Fruit fly (Drosophila melanogaster) whole organism, embryonic: Measurements from ENCODE around the gene Lcp65Ad.

Source experiments
- ATbp ChIP-seq: fragments of 200-800 bp; sonication (Bioruptor generic); optimal IDR thresholded peaks from 2 replicates; lab custom pipeline; 2017; ENCODE audit warnings: missing biosample characterization, mild to moderate bottlenecking, missing genetic modification characterization, missing genetic modification reagents
- Aef1 ChIP-seq: fragments of 200-800 bp; sonication (Bioruptor generic); IDR thresholded peaks from 3 replicates; pipeline ENCODE4 v1.3.6; 2022; ENCODE audit warnings: missing biosample characterization, missing genetic modification characterization
- Antp ChIP-seq: fragments of 200-800 bp; sonication (Bioruptor generic); optimal IDR thresholded peaks from 3 replicates; lab custom pipeline; 2016; ENCODE audit warnings: missing biosample characterization, missing genetic modification characterization
- BEAF-32 ChIP-seq: fragments of 200-800 bp; sonication (Bioruptor generic); optimal IDR thresholded peaks from 3 replicates; lab custom pipeline; 2017; ENCODE audit warnings: missing biosample characterization, missing genetic modification characterization, mild to moderate bottlenecking, moderate library complexity, missing genetic modification reagents
- Bdp1 ChIP-seq: fragments of 200-800 bp; sonication (Bioruptor generic); optimal IDR thresholded peaks from 3 replicates; lab custom pipeline; 2016; ENCODE audit warnings: missing biosample characterization, missing genetic modification characterization
- CG10274 ChIP-seq: fragments of 200-800 bp; sonication (Bioruptor generic); optimal IDR thresholded peaks from 3 replicates; lab custom pipeline; 2017; ENCODE audit warnings: missing biosample characterization, mild to moderate bottlenecking, missing genetic modification characterization
- CG11398 ChIP-seq: fragments of 200-800 bp; sonication (Bioruptor generic); optimal IDR thresholded peaks from 2 replicates; lab custom pipeline; 2016; ENCODE audit warnings: missing biosample characterization, missing genetic modification characterization
- CG13624 ChIP-seq: fragments of 200-800 bp; sonication (Bioruptor generic); optimal IDR thresholded peaks from 2 replicates; lab custom pipeline; 2016; ENCODE audit warnings: missing biosample characterization, missing genetic modification characterization
- CG15011 ChIP-seq: fragments of 200-800 bp; sonication (Bioruptor generic); optimal IDR thresholded peaks from 3 replicates; lab custom pipeline; 2018; ENCODE audit warnings: missing biosample characterization, mild to moderate bottlenecking, missing genetic modification characterization
- CG1603 ChIP-seq: fragments of 200-800 bp; sonication (Bioruptor generic); optimal IDR thresholded peaks from 2 replicates; lab custom pipeline; 2019; ENCODE audit warnings: missing biosample characterization, mild to moderate bottlenecking, missing genetic modification characterization, moderate library complexity
- CG2712 ChIP-seq: fragments of 200-800 bp; optimal IDR thresholded peaks from 3 replicates; lab custom pipeline; 2019; ENCODE audit warnings: missing biosample characterization, mild to moderate bottlenecking, missing genetic modification characterization, moderate library complexity
- CG32772 ChIP-seq: fragments of 200-800 bp; sonication (Bioruptor generic); IDR thresholded peaks from 2 replicates; pipeline ENCODE4 v1.3.6; 2022; ENCODE audit warnings: missing biosample characterization, missing genetic modification characterization
- CG34224 ChIP-seq: fragments of 200-800 bp; sonication (Bioruptor generic); IDR thresholded peaks from 3 replicates; pipeline ENCODE4 v1.3.6; 2022; ENCODE audit warnings: missing biosample characterization, missing genetic modification characterization; ENCODE audit not compliant: partially characterized antibody
- CG34422 ChIP-seq: fragments of 200-800 bp; sonication (Bioruptor generic); IDR thresholded peaks from 3 replicates; pipeline ENCODE4 v1.3.6; 2022; ENCODE audit warnings: missing biosample characterization, missing genetic modification characterization
- CG3995 ChIP-seq: fragments of 200-800 bp; sonication (Bioruptor generic); optimal IDR thresholded peaks from 3 replicates; lab custom pipeline; 2016; ENCODE audit warnings: missing biosample characterization, missing genetic modification characterization
- CG4282 ChIP-seq: fragments of 200-800 bp; sonication (Bioruptor generic); optimal IDR thresholded peaks from 2 replicates; lab custom pipeline; 2016; ENCODE audit warnings: missing biosample characterization, missing genetic modification characterization
- CG4820 ChIP-seq: fragments of 200-800 bp; sonication (Bioruptor generic); optimal IDR thresholded peaks from 3 replicates; lab custom pipeline; 2016; ENCODE audit warnings: missing biosample characterization, missing genetic modification characterization
- CG6689 ChIP-seq: fragments of 200-800 bp; sonication (Bioruptor generic); IDR thresholded peaks from 2 replicates; pipeline ENCODE4 v1.3.6; 2022; ENCODE audit warnings: missing biosample characterization, missing genetic modification characterization
- CG8089 ChIP-seq: fragments of 200-800 bp; sonication (Bioruptor generic); optimal IDR thresholded peaks from 3 replicates; lab custom pipeline; 2016; ENCODE audit warnings: missing biosample characterization, missing genetic modification characterization
- CG8290 ChIP-seq, 3 experiments: fragments of 200-800 bp; sonication (Bioruptor generic); optimal IDR thresholded peaks; 2 replicates each; lab custom pipeline; 2016 to 2019; ENCODE audit warnings: missing biosample characterization in 3 of 3, missing genetic modification characterization in 3 of 3, mild to moderate bottlenecking in 2 of 3, moderate library complexity in 1 of 3
- CG9727 ChIP-seq: fragments of 200-800 bp; sonication (Bioruptor generic); optimal IDR thresholded peaks from 3 replicates; lab custom pipeline; 2017; ENCODE audit warnings: missing biosample characterization, mild to moderate bottlenecking, missing genetic modification characterization
- CrebB ChIP-seq: fragments of 200-800 bp; sonication (Bioruptor generic); optimal IDR thresholded peaks from 3 replicates; lab custom pipeline; 2018; ENCODE audit warnings: missing biosample characterization, mild to moderate bottlenecking, missing genetic modification characterization
- D ChIP-seq, 2 experiments: fragments of 200-800 bp in 1 of 2; fragments of >200 bp in 1 of 2; sonication (Bioruptor generic) in 1 of 2; optimal IDR thresholded peaks; 2 replicates in 1 of 2; 3 replicates in 1 of 2; lab custom pipeline; 2017; ENCODE audit warnings: mild to moderate bottlenecking in 1 of 2, missing biosample characterization in 1 of 2, missing genetic modification characterization in 1 of 2, missing genetic modification reagents in 1 of 2
- Drgx ChIP-seq: fragments of 200-800 bp; sonication (Bioruptor generic); IDR thresholded peaks from 2 replicates; pipeline ENCODE4 v1.3.6; 2022; ENCODE audit warnings: missing biosample characterization, missing genetic modification characterization
- Eip74EF ChIP-seq, 2 experiments: fragments of 200-800 bp in 1 of 2; fragments of >200 bp in 1 of 2; sonication (Bioruptor generic) in 1 of 2; optimal IDR thresholded peaks; 2 replicates each; lab custom pipeline; 2017 to 2019; ENCODE audit warnings: missing biosample characterization in 2 of 2, missing genetic modification characterization in 2 of 2, mild to moderate bottlenecking in 1 of 2, moderate library complexity in 1 of 2
- H2.0 ChIP-seq: fragments of 200-800 bp; sonication (Bioruptor generic); IDR thresholded peaks from 2 replicates; pipeline ENCODE4 v1.3.6; 2022; ENCODE audit warnings: missing biosample characterization, missing genetic modification characterization
- Hmx ChIP-seq: fragments of 200-800 bp; sonication (Bioruptor generic); optimal IDR thresholded peaks from 2 replicates; lab custom pipeline; 2016; ENCODE audit warnings: missing biosample characterization, missing genetic modification characterization
- Myb ChIP-seq: fragments of 200-800 bp; sonication (Bioruptor generic); optimal IDR thresholded peaks from 2 replicates; lab custom pipeline; 2016; ENCODE audit warnings: missing biosample characterization, missing genetic modification characterization
- NK7.1 ChIP-seq: fragments of 200-800 bp; sonication (Bioruptor generic); optimal IDR thresholded peaks from 3 replicates; lab custom pipeline; 2016; ENCODE audit warnings: missing biosample characterization, missing genetic modification characterization
- Rfx ChIP-seq: fragments of 200-800 bp; sonication (Bioruptor generic); IDR thresholded peaks from 2 replicates; pipeline ENCODE4 v1.3.6; 2022; ENCODE audit warnings: missing biosample characterization, missing genetic modification characterization
- Sry-β ChIP-seq: fragments of 200-800 bp; sonication (Bioruptor generic); optimal IDR thresholded peaks from 2 replicates; lab custom pipeline; 2018; ENCODE audit warnings: missing biosample characterization, mild to moderate bottlenecking, missing genetic modification characterization, moderate library complexity
- ab ChIP-seq: fragments of 200-800 bp; sonication (Bioruptor generic); optimal IDR thresholded peaks from 2 replicates; lab custom pipeline; 2016; ENCODE audit warnings: missing biosample characterization, missing genetic modification characterization
- btn ChIP-seq: fragments of 200-800 bp; sonication (Bioruptor generic); optimal IDR thresholded peaks from 2 replicates; lab custom pipeline; 2016; ENCODE audit warnings: missing biosample characterization, missing genetic modification characterization
- cato ChIP-seq: fragments of 200-800 bp; sonication (Bioruptor generic); optimal IDR thresholded peaks from 2 replicates; lab custom pipeline; 2016; ENCODE audit warnings: missing biosample characterization, missing genetic modification characterization, borderline replicate concordance
- chinmo ChIP-seq: fragments of 200-800 bp; sonication (Bioruptor generic); IDR thresholded peaks from 4 replicates; pipeline ENCODE4 v1.3.6; 2022; ENCODE audit warnings: missing biosample characterization, missing genetic modification characterization; ENCODE audit not compliant: partially characterized antibody
- croc ChIP-seq: fragments of 200-800 bp; sonication (Bioruptor generic); conservative IDR thresholded peaks from 3 replicates; pipeline ENCODE4 v1.3.6; 2022; ENCODE audit warnings: missing biosample characterization, missing genetic modification characterization
- dati ChIP-seq: fragments of 200-800 bp; sonication (Bioruptor generic); IDR thresholded peaks from 2 replicates; pipeline ENCODE4 v1.3.6; 2022; ENCODE audit warnings: missing biosample characterization, missing genetic modification characterization
- dysf ChIP-seq: fragments of 200-800 bp; sonication (Bioruptor generic); IDR thresholded peaks from 3 replicates; pipeline ENCODE4 v1.3.6; 2022; ENCODE audit warnings: missing biosample characterization, missing genetic modification characterization
- esg ChIP-seq: fragments of 200-800 bp; sonication (Bioruptor generic); conservative IDR thresholded peaks from 2 replicates; pipeline ENCODE4 v1.3.6; 2022; ENCODE audit warnings: missing biosample characterization, missing genetic modification characterization
- exex ChIP-seq: fragments of 200-800 bp; sonication (Bioruptor generic); optimal IDR thresholded peaks from 4 replicates; lab custom pipeline; 2018; ENCODE audit warnings: missing biosample characterization, mild to moderate bottlenecking, missing genetic modification characterization, moderate library complexity
- fd64A ChIP-seq: fragments of 200-800 bp; sonication (Bioruptor generic); optimal IDR thresholded peaks from 3 replicates; lab custom pipeline; 2018; ENCODE audit warnings: missing biosample characterization, mild to moderate bottlenecking, missing genetic modification characterization
- kni ChIP-seq: fragments of 200-800 bp; sonication (Bioruptor generic); optimal IDR thresholded peaks from 3 replicates; lab custom pipeline; 2017; ENCODE audit warnings: mild to moderate bottlenecking, missing biosample characterization, missing genetic modification reagents, missing genetic modification characterization
- oc ChIP-seq: fragments of 200-800 bp; sonication (Bioruptor generic); optimal IDR thresholded peaks from 2 replicates; lab custom pipeline; 2018; ENCODE audit warnings: missing biosample characterization, mild to moderate bottlenecking, missing genetic modification characterization, moderate library complexity
- otp ChIP-seq: fragments of 200-800 bp; sonication (Bioruptor generic); IDR thresholded peaks from 3 replicates; pipeline ENCODE4, ENCODE4 v1.3.6; 2022; ENCODE audit warnings: missing biosample characterization, missing genetic modification characterization
- p53 ChIP-seq: fragments of 200-800 bp; sonication (Bioruptor generic); optimal IDR thresholded peaks from 2 replicates; lab custom pipeline; 2016; ENCODE audit warnings: missing biosample characterization, missing genetic modification characterization
- peb ChIP-seq: fragments of 200-800 bp; sonication (Bioruptor generic); IDR thresholded peaks from 2 replicates; pipeline ENCODE4 v1.3.6; 2022; ENCODE audit warnings: missing biosample characterization, missing genetic modification characterization
- so ChIP-seq: fragments of 200-800 bp; sonication (Bioruptor generic); IDR thresholded peaks from 3 replicates; pipeline ENCODE4 v1.3.6; 2022; ENCODE audit warnings: missing biosample characterization, missing genetic modification characterization
- stwl ChIP-seq: fragments of 200-800 bp; sonication (Bioruptor generic); optimal IDR thresholded peaks from 3 replicates; lab custom pipeline; 2018; ENCODE audit warnings: missing biosample characterization, mild to moderate bottlenecking, missing genetic modification characterization, moderate library complexity

Gene Lcp65Ad

DNA sequence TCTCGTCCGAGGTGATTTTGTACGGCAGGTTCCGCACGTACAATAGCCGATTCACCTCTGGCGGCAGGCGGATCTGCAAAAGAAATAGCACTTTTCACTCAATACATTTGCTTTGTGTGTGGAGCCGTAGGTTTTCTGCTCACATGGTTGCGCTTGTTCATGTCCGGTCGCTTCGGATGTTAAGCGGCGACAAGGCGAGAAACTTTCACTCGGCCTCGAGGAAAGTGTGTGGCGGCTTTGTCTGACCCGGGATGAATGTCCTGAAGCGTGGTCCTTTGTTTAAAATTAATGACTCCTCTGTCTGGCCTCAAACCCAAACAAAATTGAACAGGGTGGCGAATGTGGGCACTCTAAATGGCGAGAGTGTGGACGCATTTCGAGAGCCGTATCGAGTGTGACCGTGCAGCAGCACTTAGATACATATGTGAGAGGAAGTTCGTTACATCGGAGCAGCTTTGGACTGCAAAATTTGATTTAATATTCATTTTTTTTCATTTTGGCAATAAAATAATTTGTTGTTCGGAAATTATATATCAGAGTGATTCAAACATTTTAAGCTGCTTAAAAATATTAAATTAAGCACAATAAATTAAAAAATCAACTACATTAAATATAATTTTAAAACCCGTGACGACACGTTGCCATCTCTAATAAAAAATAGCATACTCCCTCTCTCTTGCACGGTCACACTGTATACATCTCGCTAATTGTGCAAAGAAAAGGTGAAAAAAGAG, 49.8 kb downstream of the Lcp65Ad start, which contains the start of the genes Sf3b6 and Tnpo (continued):
- peak; percentile 66; the same call in 1 of the 2 replicates for TF ChIP-seq H2.0 (GFP tag; lab: Robert Waterston, UW)
- TF ChIP-seq so (GFP tag; lab: Robert Waterston, UW), result peak; percentile 73; the same call in 2 of the 3 replicates
- TF ChIP-seq peb (GFP tag; lab: Robert Waterston, UW), result peak; percentile 70
- TF ChIP-seq Eip74EF (GFP tag; optimal IDR thresholded peaks at IDR 0.05; lab: Kevin White, UChicago), result no peak
- peak; percentile 91 for TF ChIP-seq CG3995
- peak; percentile 88 for TF ChIP-seq Rfx
- TF ChIP-seq otp (GFP tag; lab: Robert Waterston, UW), result no peak; the same call in 2 of the 3 replicates
- no peak for TF ChIP-seq chinmo
- peak; percentile 61 for TF ChIP-seq Drgx (GFP tag; lab: Robert Waterston, UW)
- peak; percentile 86 for TF ChIP-seq CG32772
- TF ChIP-seq CG9727 (GFP tag; lab: Kevin White, UChicago), result peak; percentile 90
- TF ChIP-seq oc (tag; lab: Kevin White, UChicago), result no peak
- TF ChIP-seq exex (tag; lab: Kevin White, UChicago), result no peak
- TF ChIP-seq NK7.1, result peak; percentile 48
- TF ChIP-seq btn (GFP tag; lab: Kevin White, UChicago), result no peak
- TF ChIP-seq CG15011 (GFP tag; lab: Kevin White, UChicago), result peak; percentile 74
- TF ChIP-seq kni (GFP tag; lab: Kevin White, UChicago), result no peak
- TF ChIP-seq CG34224 (GFP tag; lab: Robert Waterston, UW), result peak; percentile 36
- TF ChIP-seq stwl (tag; lab: Kevin White, UChicago), result peak; percentile 47
- TF ChIP-seq Bdp1, result peak; percentile 63
- peak; percentile 89 for TF ChIP-seq dysf (GFP tag; lab: Robert Waterston, UW)
- peak; percentile 80 for TF ChIP-seq CG10274
- peak; percentile 85 for TF ChIP-seq CG34422
- no peak for TF ChIP-seq CG1603 (tag; lab: Kevin White, UChicago)
- TF ChIP-seq Antp (GFP tag; lab: Kevin White, UChicago), result peak; percentile 61
- TF ChIP-seq p53 (GFP tag; lab: Kevin White, UChicago), result peak; percentile 35
- TF ChIP-seq ab, result no peak
- peak; percentile 65 for TF ChIP-seq cato (GFP tag; lab: Kevin White, UChicago)
- TF ChIP-seq dati (GFP tag; lab: Robert Waterston, UW), result no peak
- TF ChIP-seq CG6689 (GFP tag; lab: Robert Waterston, UW), result peak; percentile 91
- TF ChIP-seq Aef1 (GFP tag; lab: Robert Waterston, UW), result peak; percentile 87
- TF ChIP-seq Myb, result peak; percentile 60
- TF ChIP-seq BEAF-32 (GFP tag; lab: Kevin White, UChicago), result peak; percentile 89
- no peak for TF ChIP-seq ATbp (GFP tag; lab: Kevin White, UChicago)
- no peak for TF ChIP-seq fd64A
- peak; percentile 51 for TF ChIP-seq CG13624
- peak; percentile 73 for TF ChIP-seq CG8089 (GFP tag; lab: Kevin White, UChicago)
- TF ChIP-seq Hmx (GFP tag; lab: Kevin White, UChicago), result peak; percentile 68
- TF ChIP-seq CG2712 (tag; lab: Kevin White, UChicago), result peak; percentile 88
- peak; percentile 73 for TF ChIP-seq croc (GFP tag; lab: Robert Waterston, UW)
- TF ChIP-seq CG8290 (GFP tag; optimal IDR thresholded peaks at IDR 0.05; lab: Kevin White, UChicago), result peak; percentile 79
- TF ChIP-seq CG8290 (tag; optimal IDR thresholded peaks at IDR 0.05; lab: Kevin White, UChicago), result peak in 1 of 2 experiments; percentile 66
- no peak for TF ChIP-seq CG11398
- TF ChIP-seq Sry-β (GFP tag; lab: Kevin White, UChicago), result peak; percentile 70
- peak; percentile 86 for TF ChIP-seq esg (GFP tag; lab: Robert Waterston, UW)
- TF ChIP-seq D (optimal IDR thresholded peaks at IDR 0.05; lab: Kevin White, UChicago), result no peak
- TF ChIP-seq D (GFP tag; optimal IDR thresholded peaks at IDR 0.05; lab: Kevin White, UChicago), result peak; percentile 68
- TF ChIP-seq CG4282, result peak; percentile 34
- peak; percentile 80 for TF ChIP-seq CG4820
- TF ChIP-seq CrebB (tag; lab: Kevin White, UChicago), result peak; percentile 49
